Fruit fly (Drosophila melanogaster) S2 (cell line): ENCODE data around the gene Atat.

Experiments used
- CG8478 ChIP-seq: fragments of >200 bp; optimal IDR thresholded peaks from 2 replicates; lab custom pipeline; 2018
- CTCF ChIP-seq, 2 experiments: fragments of >200 bp; optimal IDR thresholded peaks; 2 replicates each; lab custom pipeline; 2018

DNA sequence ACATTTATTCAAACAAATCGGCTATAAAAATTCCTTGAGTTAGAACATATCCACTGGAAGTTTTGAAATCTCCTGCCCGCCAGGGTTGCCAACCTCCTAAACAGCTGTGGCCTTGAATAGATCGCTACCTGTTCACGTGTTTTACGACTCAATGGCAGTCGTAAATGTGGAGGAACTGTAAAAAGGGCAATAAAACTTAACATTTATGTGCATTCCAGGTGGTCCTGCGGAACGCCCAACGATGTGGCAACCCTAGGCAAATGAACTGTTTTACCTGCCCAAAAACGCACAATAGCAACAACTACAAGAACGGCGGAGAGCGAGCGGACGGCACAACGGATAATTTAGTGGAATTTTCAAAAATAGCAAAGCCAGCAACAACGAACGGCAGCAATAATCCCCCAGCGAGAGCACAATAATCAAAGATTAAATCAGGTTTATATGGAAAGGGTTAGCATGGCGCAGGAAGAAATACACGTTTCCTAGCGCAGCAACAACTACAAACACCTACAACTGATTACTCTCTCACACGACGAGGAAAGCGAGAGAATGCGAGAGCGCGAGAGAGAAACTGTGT lies 35.2 kb upstream of the Atat start:
- no peak for TF ChIP-seq CG8478 (lab: Kevin White, UChicago)
- TF ChIP-seq CTCF (optimal IDR thresholded peaks at IDR 0.05; lab: Kevin White, UChicago) = no peak
